Fruit fly (Drosophila melanogaster) whole organism, wandering third instar larva: ENCODE data around the gene cni.

Experiments used
- Abd-B ChIP-seq: fragments of >200 bp; optimal IDR thresholded peaks from 2 replicates; lab custom pipeline; 2017; ENCODE audit warnings: missing biosample characterization, missing genetic modification characterization
- Dif ChIP-seq: fragments of 200-275, 200-300 bp; sonication (Bioruptor generic); optimal IDR thresholded peaks from 2 replicates; lab custom pipeline; 2018; ENCODE audit warnings: missing biosample characterization, missing genetic modification characterization; ENCODE audit not compliant: partially characterized antibody
- Hr78 ChIP-seq: fragments of >200 bp; optimal IDR thresholded peaks from 2 replicates; lab custom pipeline; 2017; ENCODE audit warnings: missing biosample characterization, missing genetic modification characterization
- Myc ChIP-seq: fragments of >200 bp; optimal IDR thresholded peaks from 2 replicates; lab custom pipeline; 2017
- dl ChIP-seq, 2 experiments: fragments of 175-275, 200-275 bp in 1 of 2; fragments of 200-275 bp in 1 of 2; sonication (Bioruptor generic); optimal IDR thresholded peaks; lab custom pipeline; 2018; ENCODE audit warnings: mild to moderate bottlenecking in 2 of 2, missing biosample characterization in 2 of 2, missing genetic modification characterization in 2 of 2, moderate library complexity in 2 of 2; ENCODE audit not compliant: partially characterized antibody in 2 of 2, insufficient read depth in 1 of 2

dm6 chr2L:16270667-16271485, 39.6 kb downstream of the cni start:
- TF ChIP-seq dl (GFP tag; optimal IDR thresholded peaks at IDR 0.05; lab: Kevin White, UChicago; ENCODE audit: insufficient read depth in 1 of 2, partially characterized antibody in 2 of 2) (no peak), Dif (GFP tag; lab: Kevin White, UChicago) (no peak), Myc (lab: Kevin White, UChicago) (no peak), Abd-B (no peak), Hr78 (GFP tag; lab: Kevin White, UChicago) (no peak)
